Worm (Caenorhabditis elegans) whole organism, early embryonic: ENCODE measurements around the gene T04C12.33.

Experiments used
- F13C5.2 ChIP-seq: sonication (generic microtip); optimal IDR thresholded peaks from 2 replicates; lab custom pipeline; 2017; ENCODE audit warnings: mild to moderate bottlenecking, missing genetic modification characterization, inconsistent platforms, missing compliant biosample characterization
- aly-1 ChIP-seq: sonication (generic microtip); optimal IDR thresholded peaks from 2 replicates; lab custom pipeline; 2016; ENCODE audit warnings: missing genetic modification characterization, missing compliant biosample characterization
- ama-1 ChIP-seq: fragments of 150-350 bp; optimal IDR thresholded peaks from 2 replicates; lab custom pipeline; 2014
- ceh-13 ChIP-seq: fragments of 200-800 bp; sonication (Bioruptor generic); optimal IDR thresholded peaks from 2 replicates; lab custom pipeline; 2018; ENCODE audit warnings: mild to moderate bottlenecking, missing genetic modification characterization, missing compliant biosample characterization
- ceh-36 ChIP-seq: sonication (generic microtip); optimal IDR thresholded peaks from 2 replicates; lab custom pipeline; 2016; ENCODE audit warnings: missing genetic modification characterization, inconsistent platforms, missing compliant biosample characterization
- ets-7 ChIP-seq: sonication (generic microtip); optimal IDR thresholded peaks from 2 replicates; lab custom pipeline; 2016; ENCODE audit warnings: missing genotype, missing genetic modification characterization, missing compliant biosample characterization
- flt-1 ChIP-seq: fragments of 200-800 bp; sonication (Bioruptor generic); IDR thresholded peaks from 2 replicates; pipeline ENCODE4 v1.3.6; 2022; ENCODE audit warnings: missing genetic modification characterization, missing compliant biosample characterization
- hmbx-1 ChIP-seq: sonication (generic microtip); optimal IDR thresholded peaks from 2 replicates; lab custom pipeline; 2016; ENCODE audit warnings: mild to moderate bottlenecking, missing genetic modification characterization, missing compliant biosample characterization
- hmg-4 ChIP-seq: fragments of 200-800 bp; sonication (Bioruptor generic); optimal IDR thresholded peaks from 2 replicates; lab custom pipeline; 2018; ENCODE audit warnings: mild to moderate bottlenecking, missing genetic modification characterization, missing compliant biosample characterization
- hnd-1 ChIP-seq: sonication (generic microtip); optimal IDR thresholded peaks from 2 replicates; lab custom pipeline; 2016; ENCODE audit warnings: missing genetic modification characterization, missing compliant biosample characterization
- pes-1 ChIP-seq: fragments of 200-800 bp; sonication (Bioruptor generic); IDR thresholded peaks from 2 replicates; pipeline ENCODE4 v1.3.6; 2022; ENCODE audit warnings: missing genetic modification reagents, missing genetic modification characterization, missing compliant biosample characterization
- scrt-1 ChIP-seq: fragments of 200-800 bp; sonication (Bioruptor generic); IDR thresholded peaks from 2 replicates; pipeline ENCODE4 v1.3.6; 2022; ENCODE audit warnings: missing genetic modification characterization, missing compliant biosample characterization
- sea-1 ChIP-seq: fragments of 200-800 bp; sonication (Bioruptor generic); conservative IDR thresholded peaks from 2 replicates; pipeline ENCODE4 v1.3.6; 2022; ENCODE audit warnings: missing genetic modification characterization, missing compliant biosample characterization
- tbx-11 ChIP-seq: fragments of 200-800 bp; sonication (Bioruptor generic); IDR thresholded peaks from 2 replicates; pipeline ENCODE4 v1.3.6; 2022; ENCODE audit warnings: missing genetic modification characterization, missing compliant biosample characterization
- tbx-37 ChIP-seq: fragments of 200-800 bp; sonication (Bioruptor generic); conservative IDR thresholded peaks from 2 replicates; pipeline ENCODE4 v1.3.6; 2022; ENCODE audit warnings: missing genetic modification reagents, missing genetic modification characterization, missing compliant biosample characterization
- tra-4 ChIP-seq: sonication (generic microtip); optimal IDR thresholded peaks from 2 replicates; lab custom pipeline; 2017; ENCODE audit warnings: missing genetic modification characterization, missing compliant biosample characterization

T04C12.33 gene

DNA sequence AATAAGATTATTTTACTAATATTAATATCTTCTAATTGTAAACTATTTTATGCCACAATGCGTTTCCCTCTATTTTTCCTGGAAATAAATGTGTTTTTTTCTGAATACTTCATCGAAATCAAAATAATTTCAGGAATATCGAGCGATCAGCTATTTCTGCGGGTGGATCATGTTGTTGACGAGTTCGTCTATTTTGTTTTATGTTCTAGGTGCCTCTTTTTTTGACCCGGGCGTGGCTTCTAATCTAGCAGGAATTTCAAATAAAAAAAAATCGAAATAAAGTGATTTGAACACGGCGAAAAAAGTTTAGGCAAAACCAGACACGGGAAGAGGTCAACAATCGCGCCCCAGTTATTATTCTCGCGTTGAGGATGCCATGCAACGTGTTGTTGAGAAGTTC lies at the start of gene T04C12.33:
Gene T04C12.33, plus strand, starts transcription at position 301 of the 400 bp plus-strand sequence.
- TF ChIP-seq ceh-13 (GFP tag; lab: Kevin White, UChicago): no peak
- no peak for TF ChIP-seq ama-1 (lab: Kevin White, UChicago)
- no peak for TF ChIP-seq hnd-1 (tag; lab: Kevin White, UChicago)
- TF ChIP-seq sea-1 (GFP tag; lab: Robert Waterston, UW): no peak

DNA sequence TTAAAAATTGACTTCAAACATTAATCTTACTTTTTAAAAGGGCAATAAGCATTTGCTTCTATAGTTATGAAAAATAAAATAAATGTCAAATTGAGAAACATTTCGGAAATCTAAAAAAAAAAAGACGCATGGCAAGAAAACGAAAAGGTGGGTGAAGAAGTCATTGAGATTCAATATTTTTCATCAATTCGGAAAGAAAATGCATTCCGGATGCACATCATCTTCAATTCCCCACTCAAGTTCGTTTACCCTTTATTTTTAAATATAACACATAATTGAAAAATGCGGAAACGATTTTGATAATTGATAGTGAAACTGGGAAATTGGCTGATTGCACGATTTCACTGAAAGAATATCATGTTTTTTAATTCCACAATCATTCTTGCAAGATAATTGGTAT lies 49.6 kb upstream of the T04C12.33 start, which contains the start of gene F53B7.4:
Gene F53B7.4, minus strand, starts transcription at position 101 of the 400 bp plus-strand sequence.
- TF ChIP-seq aly-1 (tag; lab: Kevin White, UChicago) (no peak), hnd-1 (tag; lab: Kevin White, UChicago) (no peak), hmg-4 (no peak), tra-4 (tag; lab: Kevin White, UChicago) (no peak)

DNA sequence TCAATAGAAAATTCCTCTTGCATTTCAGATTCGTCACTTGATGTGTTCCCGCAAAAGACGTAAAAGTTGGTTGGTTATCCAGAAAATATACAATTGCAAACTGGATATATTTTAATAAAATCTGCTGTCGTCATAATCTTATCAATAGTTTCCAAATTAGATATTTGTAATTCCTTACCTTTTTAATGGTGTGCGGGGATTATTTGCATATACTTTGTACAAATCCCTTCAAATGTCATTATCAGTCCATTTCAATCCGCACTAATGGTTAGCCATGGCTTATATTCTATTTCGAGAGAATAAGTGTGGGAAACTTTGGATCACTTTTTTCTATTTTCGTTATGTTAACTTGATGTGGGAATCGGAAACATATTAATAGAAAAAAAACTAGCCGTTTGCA lies 47.9 kb upstream of the T04C12.33 start:
- no peak for TF ChIP-seq aly-1 (tag; lab: Kevin White, UChicago)
- TF ChIP-seq flt-1 (GFP tag; lab: Robert Waterston, UW): no peak
- no peak for TF ChIP-seq pes-1 (GFP tag; lab: Robert Waterston, UW)
- TF ChIP-seq sea-1 (GFP tag; lab: Robert Waterston, UW): no peak
- TF ChIP-seq ceh-36 (tag; lab: Kevin White, UChicago): no peak

DNA sequence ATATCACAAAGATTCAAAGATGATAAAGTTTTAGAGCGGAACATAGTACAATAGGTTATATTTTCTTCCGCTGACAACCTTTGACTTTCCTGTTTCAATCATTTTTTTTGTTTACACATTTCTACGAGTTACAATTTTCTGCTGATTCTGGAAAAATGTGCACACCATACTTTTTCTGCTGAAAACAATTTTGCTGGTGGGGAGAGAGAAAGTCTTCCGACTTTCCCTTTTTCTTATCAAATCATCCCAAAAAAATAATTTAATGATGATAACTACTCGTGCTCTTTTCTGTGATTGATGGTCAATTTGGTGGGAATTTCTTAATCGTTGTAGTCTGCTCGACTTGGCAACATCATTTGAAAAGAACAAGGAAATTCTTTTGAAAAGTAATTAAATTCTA lies 44.4 kb upstream of the T04C12.33 start:
- TF ChIP-seq aly-1 (tag; lab: Kevin White, UChicago) (no peak), hnd-1 (tag; lab: Kevin White, UChicago) (no peak)

DNA sequence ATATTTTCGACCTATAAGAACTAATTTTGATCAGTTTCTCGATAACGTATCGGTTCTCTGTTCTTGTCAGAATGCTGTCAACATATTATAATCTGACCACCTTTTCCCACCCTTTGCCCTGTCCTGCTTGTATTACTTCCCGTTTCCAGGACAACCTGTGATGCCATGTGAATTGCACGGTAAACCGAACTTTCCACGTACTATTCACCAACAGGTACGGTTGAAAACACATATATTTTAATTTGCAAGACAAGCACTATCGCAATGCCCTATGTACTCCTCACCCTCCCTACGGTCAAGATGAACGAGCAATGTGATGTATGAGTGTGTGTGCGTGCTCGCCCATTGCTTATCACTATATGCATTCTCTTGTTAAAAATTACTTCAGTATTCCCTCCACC lies 42.9 kb upstream of the T04C12.33 start:
- TF ChIP-seq tbx-11 (GFP tag; lab: Robert Waterston, UW) (no peak), hnd-1 (tag; lab: Kevin White, UChicago) (no peak), pes-1 (GFP tag; lab: Robert Waterston, UW) (no peak)

DNA sequence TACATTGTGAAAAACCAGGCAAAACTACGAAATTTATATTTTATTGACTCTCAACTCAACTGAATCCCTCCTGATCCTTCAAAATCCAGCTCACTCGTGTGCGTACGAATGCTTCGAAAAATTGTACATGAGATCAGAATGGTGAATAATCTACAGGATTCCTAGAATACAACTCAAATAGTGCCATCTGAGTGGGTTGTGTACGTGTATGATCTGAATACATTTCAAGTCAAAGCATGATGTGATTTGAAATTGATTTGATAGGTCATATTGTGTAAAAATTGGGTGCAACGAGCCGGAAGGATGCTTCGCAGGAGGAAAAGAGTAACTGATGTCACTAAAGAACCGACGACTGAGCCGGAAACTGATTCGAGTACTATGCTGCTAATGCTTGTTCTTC lies 41.3 kb upstream of the T04C12.33 start:
- TF ChIP-seq ama-1 (lab: Kevin White, UChicago) (no peak), sea-1 (GFP tag; lab: Robert Waterston, UW) (no peak), scrt-1 (GFP tag; lab: Robert Waterston, UW) (no peak), tbx-37 (GFP tag; lab: Robert Waterston, UW) (no peak), hnd-1 (tag; lab: Kevin White, UChicago) (no peak), ceh-36 (tag; lab: Kevin White, UChicago) (no peak), flt-1 (GFP tag; lab: Robert Waterston, UW) (no peak), pes-1 (GFP tag; lab: Robert Waterston, UW) (no peak), ets-7 (tag; lab: Kevin White, UChicago) (no peak)

DNA sequence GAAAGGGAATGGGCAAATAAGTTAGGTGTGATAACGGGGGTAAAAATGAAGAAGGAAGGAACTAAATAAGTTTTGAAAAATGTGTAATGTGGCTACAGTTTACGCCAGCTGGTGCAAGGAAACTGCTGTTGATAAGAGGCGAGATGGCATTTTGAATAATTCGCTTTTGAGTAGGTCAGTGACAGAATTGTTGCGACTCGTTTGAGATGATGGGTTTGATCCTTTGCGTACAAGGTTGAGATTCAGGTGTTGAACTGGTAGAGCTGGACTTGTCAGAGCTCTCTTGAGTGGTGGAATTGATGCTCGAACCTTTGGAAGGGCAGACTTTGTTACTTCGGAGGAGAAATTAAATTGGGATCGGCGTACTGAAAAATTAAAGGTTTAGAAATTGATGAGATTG lies 40.2 kb upstream of the T04C12.33 start:
- no peak for TF ChIP-seq tbx-37 (GFP tag; lab: Robert Waterston, UW)
- TF ChIP-seq hmg-4: no peak
- no peak for TF ChIP-seq sea-1 (GFP tag; lab: Robert Waterston, UW)
- TF ChIP-seq ceh-36 (tag; lab: Kevin White, UChicago): no peak
- no peak for TF ChIP-seq aly-1 (tag; lab: Kevin White, UChicago)

DNA sequence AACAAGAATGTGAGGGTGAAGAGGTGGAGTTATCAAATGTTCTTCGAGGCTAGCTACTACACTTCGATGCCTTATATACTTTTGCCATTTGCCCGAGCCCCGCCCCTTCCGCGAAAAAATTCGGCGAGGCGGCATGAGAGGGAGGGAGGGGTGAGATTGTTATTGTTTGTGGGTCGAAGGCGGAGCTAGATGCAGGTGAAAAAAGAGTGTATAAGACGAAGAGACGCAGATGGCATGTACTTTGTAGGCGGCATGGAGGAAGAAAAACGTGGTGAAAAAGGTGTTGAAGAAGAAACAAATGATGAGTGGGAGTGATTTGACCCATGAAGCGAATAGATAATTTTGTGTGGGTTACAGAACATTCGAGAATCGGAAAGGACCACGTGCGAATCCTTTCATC lies 39.6 kb upstream of the T04C12.33 start, which contains the start of gene C13G3.1:
Gene C13G3.1, minus strand, starts transcription at position 47 of the 400 bp plus-strand sequence.
- TF ChIP-seq hmg-4: no peak
- TF ChIP-seq hnd-1 (tag; lab: Kevin White, UChicago): no peak
- no peak for TF ChIP-seq tbx-11 (GFP tag; lab: Robert Waterston, UW)
- no peak for TF ChIP-seq ama-1 (lab: Kevin White, UChicago)
- TF ChIP-seq pes-1 (GFP tag; lab: Robert Waterston, UW): no peak
- TF ChIP-seq tra-4 (tag; lab: Kevin White, UChicago): no peak

DNA sequence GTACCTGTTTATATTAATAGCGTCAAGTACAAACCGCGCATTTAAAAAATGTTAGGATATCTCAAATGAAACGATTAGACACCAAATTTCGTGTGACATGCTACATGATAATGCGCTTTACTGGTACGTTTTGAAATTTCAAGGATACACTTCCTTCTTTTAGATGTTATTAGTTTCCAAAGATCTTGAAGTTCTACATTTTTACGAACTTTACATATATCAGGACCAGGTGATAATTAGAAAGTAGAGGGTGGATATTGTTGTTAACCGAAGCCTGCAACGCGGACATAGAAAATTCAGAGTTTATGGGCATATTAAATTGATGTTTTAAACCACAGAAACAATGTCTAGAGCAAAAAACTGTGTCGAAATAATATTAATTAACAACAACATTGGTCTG lies 38.8 kb upstream of the T04C12.33 start:
- TF ChIP-seq scrt-1 (GFP tag; lab: Robert Waterston, UW) (no peak), tra-4 (tag; lab: Kevin White, UChicago) (no peak), ceh-36 (tag; lab: Kevin White, UChicago) (no peak), hmbx-1 (no peak), ceh-13 (GFP tag; lab: Kevin White, UChicago) (no peak), hnd-1 (tag; lab: Kevin White, UChicago) (no peak), ama-1 (lab: Kevin White, UChicago) (no peak), ets-7 (tag; lab: Kevin White, UChicago) (no peak), tbx-37 (GFP tag; lab: Robert Waterston, UW) (no peak), F13C5.2 (tag; lab: Kevin White, UChicago) (no peak), pes-1 (GFP tag; lab: Robert Waterston, UW) (no peak)

DNA sequence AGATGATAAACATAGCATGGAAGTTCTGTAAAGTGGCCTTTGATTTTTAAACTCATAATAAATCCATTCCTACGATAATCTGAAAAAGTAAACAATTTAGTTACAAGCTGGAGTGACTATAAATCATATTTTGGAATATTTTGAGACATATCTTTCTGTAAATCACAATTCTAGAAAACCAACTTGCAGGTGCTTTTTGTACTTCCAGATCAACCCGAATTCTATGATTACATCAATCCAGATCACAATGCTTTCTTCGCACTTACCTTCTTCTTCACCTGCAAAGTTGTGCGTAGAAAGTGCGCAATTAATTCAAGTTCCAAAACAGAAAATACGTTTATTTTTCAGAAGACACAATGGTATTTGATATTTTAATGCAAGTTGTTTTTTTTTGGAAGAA lies 37.3 kb upstream of the T04C12.33 start:
- TF ChIP-seq hnd-1 (tag; lab: Kevin White, UChicago) (no peak), flt-1 (GFP tag; lab: Robert Waterston, UW) (no peak), ceh-36 (tag; lab: Kevin White, UChicago) (no peak), hmg-4 (no peak), ets-7 (tag; lab: Kevin White, UChicago) (no peak), F13C5.2 (tag; lab: Kevin White, UChicago) (no peak), aly-1 (tag; lab: Kevin White, UChicago) (no peak), tbx-37 (GFP tag; lab: Robert Waterston, UW) (no peak), ceh-13 (GFP tag; lab: Kevin White, UChicago) (no peak), tbx-11 (GFP tag; lab: Robert Waterston, UW) (no peak), pes-1 (GFP tag; lab: Robert Waterston, UW) (no peak)
